Fruit fly (Drosophila melanogaster): ENCODE results near the gene Hers.

Hers gene

dm6 chrX:19848342-19848793 lies 17.6 kb upstream of the Hers start:
- TF ChIP-seq pan (optimal IDR thresholded peaks at IDR 0.05) (no peak), EcR (GFP tag; optimal IDR thresholded peaks at IDR 0.05) (no peak), usp (GFP tag; optimal IDR thresholded peaks at IDR 0.05) (no peak), psq (optimal IDR thresholded peaks at IDR 0.05) (no peak), CG8478 (optimal IDR thresholded peaks at IDR 0.05) (no peak), Dll (optimal IDR thresholded peaks at IDR 0.05) (no peak)

dm6 chrX:19850503-19851094 lies 15.3 kb upstream of the Hers start:
- TF ChIP-seq usp (GFP tag; optimal IDR thresholded peaks at IDR 0.05) (no peak), Dll (optimal IDR thresholded peaks at IDR 0.05) (no peak), CG8478 (optimal IDR thresholded peaks at IDR 0.05) (no peak), psq (optimal IDR thresholded peaks at IDR 0.05) (no peak), EcR (GFP tag; optimal IDR thresholded peaks at IDR 0.05) (no peak), pan (optimal IDR thresholded peaks at IDR 0.05) (no peak)

- TF ChIP-seq CG8478 (optimal IDR thresholded peaks at IDR 0.05), result peak; percentile 43
- no peak for TF ChIP-seq psq (optimal IDR thresholded peaks at IDR 0.05)
- TF ChIP-seq EcR (GFP tag; optimal IDR thresholded peaks at IDR 0.05), result no peak
- TF ChIP-seq Dll (optimal IDR thresholded peaks at IDR 0.05), result peak; percentile 73
Measured at dm6 chrX:19851095-19851988, 14.6 kb upstream of the Hers start.

DNA sequence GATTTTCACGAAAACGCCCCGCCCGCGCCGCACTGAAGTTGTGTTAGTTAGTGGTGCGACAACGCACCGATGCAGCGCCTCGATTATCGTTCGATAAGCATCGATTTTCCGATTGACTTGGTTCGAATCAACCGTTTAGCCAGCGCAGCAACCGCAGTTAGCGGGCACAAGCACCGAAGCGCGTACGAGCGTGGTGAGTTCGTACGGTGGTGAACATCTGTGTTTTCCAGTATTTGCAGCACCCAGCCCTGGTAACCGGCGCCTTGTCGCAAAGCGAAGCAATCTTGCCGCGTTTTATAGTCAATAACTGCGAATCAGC lies 14.0 kb upstream of the Hers start, which contains the start of the genes pico and Nup205:
Gene pico, minus strand, starts transcription at position 71 of the 319 bp plus-strand sequence.
Gene Nup205, plus strand, starts transcription at position 226 of the 319 bp plus-strand sequence.
- TF ChIP-seq Dll (optimal IDR thresholded peaks at IDR 0.05) (no peak), EcR (GFP tag; optimal IDR thresholded peaks at IDR 0.05) (no peak), psq (optimal IDR thresholded peaks at IDR 0.05) (no peak), usp (GFP tag; optimal IDR thresholded peaks at IDR 0.05) (no peak), pan (optimal IDR thresholded peaks at IDR 0.05) (no peak), CG8478 (optimal IDR thresholded peaks at IDR 0.05) (no peak)

- TF ChIP-seq Dll (optimal IDR thresholded peaks at IDR 0.05), result no peak
- TF ChIP-seq EcR (GFP tag; optimal IDR thresholded peaks at IDR 0.05), result no peak
- TF ChIP-seq psq (optimal IDR thresholded peaks at IDR 0.05), result no peak
Measured at dm6 chrX:19859331-19859730, 6.6 kb upstream of the Hers start.

DNA sequence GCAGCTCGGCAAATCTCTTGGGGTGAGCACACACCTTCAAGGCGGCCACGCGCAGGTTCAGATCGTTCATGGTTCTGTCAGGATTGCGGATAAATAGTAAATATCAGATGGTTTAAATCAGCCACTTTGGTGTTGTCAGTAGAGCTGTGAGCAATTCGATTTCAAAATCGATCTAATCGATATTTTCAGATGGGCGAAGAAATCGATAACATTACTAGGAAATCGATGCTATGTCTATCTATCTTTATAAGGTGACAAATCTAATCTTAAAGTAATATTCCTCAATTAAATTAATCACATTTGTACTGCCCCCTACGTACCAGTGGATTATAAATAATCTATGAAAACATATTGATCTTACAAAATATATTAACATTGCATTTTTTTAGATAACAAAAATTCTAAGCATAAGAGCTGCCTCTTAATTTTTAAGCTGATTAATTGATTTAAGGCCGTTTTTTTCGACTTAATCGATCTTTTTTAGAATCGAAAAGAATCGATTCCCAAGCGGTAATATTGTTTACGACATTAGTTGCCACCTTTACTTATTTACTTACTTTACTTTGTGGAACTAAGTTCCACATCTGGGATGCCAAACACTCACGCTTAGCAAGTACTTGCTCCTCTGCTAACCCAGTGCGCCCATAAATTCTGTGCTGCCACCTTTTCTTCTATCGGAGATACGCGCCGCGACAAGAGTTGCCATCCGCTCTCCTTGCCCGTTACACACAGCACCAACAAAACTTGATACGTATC lies 379 bp upstream of the Hers start, which contains the start of gene THADA:
Gene THADA, minus strand, starts transcription at position 136 of the 756 bp plus-strand sequence.
- TF ChIP-seq Dll (optimal IDR thresholded peaks at IDR 0.05) (no peak), CG8478 (optimal IDR thresholded peaks at IDR 0.05) (no peak), pan (optimal IDR thresholded peaks at IDR 0.05) (no peak), psq (optimal IDR thresholded peaks at IDR 0.05) (no peak), EcR (GFP tag; optimal IDR thresholded peaks at IDR 0.05) (no peak), usp (GFP tag; optimal IDR thresholded peaks at IDR 0.05) (no peak)

DNA sequence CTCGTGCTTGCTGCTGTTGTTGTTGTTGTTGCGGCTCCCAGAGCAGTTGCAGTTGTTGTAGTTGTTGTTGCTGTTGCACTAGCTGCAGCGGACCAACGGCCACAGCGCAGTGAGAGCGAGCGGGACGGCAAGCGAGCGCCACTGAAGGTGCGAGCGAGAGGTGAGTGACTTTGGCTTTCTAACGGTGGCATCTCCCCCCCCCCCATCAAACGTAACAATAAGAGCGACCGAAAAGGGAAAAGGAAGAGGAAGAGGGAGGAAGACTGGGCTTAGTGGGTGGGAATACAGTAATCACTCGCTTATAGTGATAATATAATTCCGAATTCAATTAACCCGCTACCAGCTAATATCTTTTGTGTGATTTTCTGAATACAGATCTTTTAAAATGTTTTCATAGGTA lies 1.1 kb downstream of the Hers start:
- TF ChIP-seq EcR (GFP tag; optimal IDR thresholded peaks at IDR 0.05) (no peak), pan (optimal IDR thresholded peaks at IDR 0.05) (no peak), CG8478 (optimal IDR thresholded peaks at IDR 0.05) (no peak), Dll (optimal IDR thresholded peaks at IDR 0.05) (no peak), usp (GFP tag; optimal IDR thresholded peaks at IDR 0.05) (no peak), psq (optimal IDR thresholded peaks at IDR 0.05) (no peak)

DNA sequence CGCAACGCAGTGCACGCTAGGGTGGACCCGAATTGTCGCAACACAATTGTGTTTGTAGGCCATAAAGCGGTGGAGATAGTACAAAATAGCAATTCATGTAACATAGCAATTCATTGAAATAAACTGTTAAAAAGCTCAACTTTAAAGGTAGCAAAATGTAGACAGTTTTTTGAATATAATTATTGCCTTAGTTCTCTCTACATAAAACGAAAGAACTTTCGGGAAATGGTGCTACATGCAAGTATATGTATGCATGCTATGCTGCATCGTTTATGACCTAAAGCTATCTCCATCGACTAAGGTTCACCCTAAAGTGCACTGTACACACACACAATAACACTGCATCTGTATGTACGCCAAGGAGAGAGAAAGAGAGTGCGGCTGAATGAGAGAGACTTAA lies 9.1 kb downstream of the Hers start:
- TF ChIP-seq pan (optimal IDR thresholded peaks at IDR 0.05) (no peak), CG8478 (optimal IDR thresholded peaks at IDR 0.05) (no peak), psq (optimal IDR thresholded peaks at IDR 0.05) (no peak), usp (GFP tag; optimal IDR thresholded peaks at IDR 0.05) (no peak), EcR (GFP tag; optimal IDR thresholded peaks at IDR 0.05) (no peak), Dll (optimal IDR thresholded peaks at IDR 0.05) (no peak)

DNA sequence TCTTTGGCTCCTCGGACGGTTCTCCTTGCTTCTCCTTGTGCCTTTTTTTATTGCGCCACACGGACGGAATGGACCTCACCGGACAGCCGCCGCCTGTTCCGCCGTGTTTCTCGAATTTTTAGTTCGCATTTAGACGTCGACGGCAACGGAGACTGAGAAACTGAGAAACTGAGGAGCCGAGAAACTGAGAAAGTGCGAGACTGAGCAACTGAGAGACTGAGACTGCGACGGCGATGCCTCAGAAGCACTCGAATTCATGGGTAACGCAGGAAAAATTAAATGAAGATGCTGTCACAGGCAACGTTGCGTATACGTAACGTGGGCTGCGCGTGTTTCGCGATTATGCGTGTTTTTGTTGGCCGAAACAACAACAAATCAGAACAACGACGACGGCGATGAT lies 9.7 kb downstream of the Hers start:
- no peak for TF ChIP-seq CG8478 (optimal IDR thresholded peaks at IDR 0.05)
- no peak for TF ChIP-seq psq (optimal IDR thresholded peaks at IDR 0.05)
- TF ChIP-seq Dll (optimal IDR thresholded peaks at IDR 0.05), result no peak
- TF ChIP-seq usp (GFP tag; optimal IDR thresholded peaks at IDR 0.05), result no peak
- no peak for TF ChIP-seq EcR (GFP tag; optimal IDR thresholded peaks at IDR 0.05)
- TF ChIP-seq pan (optimal IDR thresholded peaks at IDR 0.05), result no peak

dm6 chrX:19876836-19877468 lies 11.0 kb downstream of the Hers start:
- TF ChIP-seq psq (optimal IDR thresholded peaks at IDR 0.05) (no peak), Dll (optimal IDR thresholded peaks at IDR 0.05) (peak; percentile 67)

- TF ChIP-seq Dll (optimal IDR thresholded peaks at IDR 0.05), result no peak
- TF ChIP-seq pan (optimal IDR thresholded peaks at IDR 0.05), result no peak
- TF ChIP-seq CG8478 (optimal IDR thresholded peaks at IDR 0.05), result no peak
- no peak for TF ChIP-seq psq (optimal IDR thresholded peaks at IDR 0.05)
- no peak for TF ChIP-seq usp (GFP tag; optimal IDR thresholded peaks at IDR 0.05)
- no peak for TF ChIP-seq EcR (GFP tag; optimal IDR thresholded peaks at IDR 0.05)
Measured at dm6 chrX:19878342-19879204, 12.6 kb downstream of the Hers start.
